Fruit fly (Drosophila melanogaster) whole organism, prepupa: ENCODE data around the gene stg.

ENCODE experiments used
- CG11762 ChIP-seq: fragments of 200-800 bp; sonication (Bioruptor generic); optimal IDR thresholded peaks from 3 replicates; lab custom pipeline; 2016; ENCODE audit warnings: missing biosample characterization, missing genetic modification characterization; ENCODE audit not compliant: insufficient read depth
- CG11902 ChIP-seq: fragments of 200-800 bp; sonication (Bioruptor generic); optimal IDR thresholded peaks from 3 replicates; lab custom pipeline; 2016; ENCODE audit warnings: missing biosample characterization, missing genetic modification characterization
- CG15336 ChIP-seq: fragments of 200-800 bp; sonication (Bioruptor generic); IDR thresholded peaks from 2 replicates; pipeline ENCODE4 v1.3.6; 2022; ENCODE audit warnings: missing biosample characterization, missing genetic modification characterization
- CG3032 ChIP-seq: fragments of 200-800 bp; optimal IDR thresholded peaks from 2 replicates; lab custom pipeline; 2019; ENCODE audit warnings: missing biosample characterization, mild to moderate bottlenecking, missing genetic modification characterization, moderate library complexity
- CG32006 ChIP-seq: fragments of 200-800 bp; sonication (Bioruptor generic); optimal IDR thresholded peaks from 3 replicates; lab custom pipeline; 2017; ENCODE audit warnings: missing biosample characterization, mild to moderate bottlenecking, missing genetic modification characterization
- CG4318 ChIP-seq: fragments of 200-800 bp; sonication (Bioruptor generic); optimal IDR thresholded peaks from 3 replicates; lab custom pipeline; 2017; ENCODE audit warnings: missing biosample characterization, mild to moderate bottlenecking, missing genetic modification characterization
- CG6163 ChIP-seq: fragments of 200-800 bp; sonication (Bioruptor generic); IDR thresholded peaks from 3 replicates; pipeline ENCODE4 v1.3.6; 2022; ENCODE audit warnings: missing biosample characterization, missing genetic modification characterization
- CG6808 ChIP-seq: fragments of 200-800 bp; sonication (Bioruptor generic); optimal IDR thresholded peaks from 3 replicates; lab custom pipeline; 2017; ENCODE audit warnings: missing biosample characterization, missing genetic modification characterization, mild to moderate bottlenecking, moderate library complexity, missing genetic modification reagents
- CG8119 ChIP-seq: fragments of 200-800 bp; sonication (Bioruptor generic); IDR thresholded peaks from 3 replicates; pipeline ENCODE4 v1.3.6; 2022; ENCODE audit warnings: missing biosample characterization, missing genetic modification characterization
- CG8319 ChIP-seq: fragments of 200-800 bp; sonication (Bioruptor generic); optimal IDR thresholded peaks from 3 replicates; lab custom pipeline; 2016; ENCODE audit warnings: missing biosample characterization, missing genetic modification characterization
- CG8632 ChIP-seq: fragments of 200-800 bp; sonication (Bioruptor generic); optimal IDR thresholded peaks from 3 replicates; lab custom pipeline; 2016; ENCODE audit warnings: missing biosample characterization, missing genetic modification characterization
- CG9139 ChIP-seq: fragments of 200-800 bp; sonication (Bioruptor generic); optimal IDR thresholded peaks from 3 replicates; lab custom pipeline; 2017; ENCODE audit warnings: missing biosample characterization, mild to moderate bottlenecking, missing genetic modification characterization
- Eip75B ChIP-seq: fragments of 200-800 bp; sonication (Bioruptor generic); optimal IDR thresholded peaks from 3 replicates; lab custom pipeline; 2016; ENCODE audit warnings: missing biosample characterization, missing genetic modification characterization
- Eip78C ChIP-seq: fragments of 200-800 bp; sonication (Bioruptor generic); peaks from one replicate; lab custom pipeline; 2016; ENCODE audit warnings: missing biosample characterization, missing genetic modification characterization
- Eip93F ChIP-seq: fragments of 200-800 bp; sonication (Bioruptor generic); optimal IDR thresholded peaks from 2 replicates; lab custom pipeline; 2016; ENCODE audit warnings: missing biosample characterization, mild to moderate bottlenecking, missing genetic modification characterization
- Ets21C ChIP-seq: fragments of 200-800 bp; sonication (Bioruptor generic); optimal IDR thresholded peaks from 3 replicates; lab custom pipeline; 2016; ENCODE audit warnings: missing biosample characterization, missing genetic modification characterization
- Ets96B ChIP-seq: fragments of 200-800 bp; optimal IDR thresholded peaks from 2 replicates; lab custom pipeline; 2019; ENCODE audit warnings: missing biosample characterization, mild to moderate bottlenecking, missing genetic modification characterization, moderate library complexity
- Hr4 ChIP-seq: fragments of 200-800 bp; sonication (Bioruptor generic); optimal IDR thresholded peaks from 3 replicates; lab custom pipeline; 2016; ENCODE audit warnings: missing biosample characterization, missing genetic modification characterization
- Lpt ChIP-seq: fragments of 200-800 bp; sonication (Bioruptor generic); optimal IDR thresholded peaks from 3 replicates; lab custom pipeline; 2016; ENCODE audit warnings: missing biosample characterization, missing genetic modification characterization
- Met ChIP-seq: fragments of 200-800 bp; sonication (Bioruptor generic); optimal IDR thresholded peaks from 3 replicates; lab custom pipeline; 2016; ENCODE audit warnings: missing biosample characterization, missing genetic modification characterization
- OdsH ChIP-seq: fragments of 200-800 bp; sonication (Bioruptor generic); optimal IDR thresholded peaks from 3 replicates; lab custom pipeline; 2016; ENCODE audit warnings: missing biosample characterization, missing genetic modification characterization
- Smox ChIP-seq: fragments of 200-800 bp; sonication (Bioruptor generic); optimal IDR thresholded peaks from 3 replicates; lab custom pipeline; 2016; ENCODE audit warnings: missing biosample characterization, missing genetic modification characterization
- Sox14 ChIP-seq: fragments of 200-800 bp; sonication (Bioruptor generic); optimal IDR thresholded peaks from 3 replicates; lab custom pipeline; 2016; ENCODE audit warnings: missing biosample characterization, missing genetic modification characterization
- Sox15 ChIP-seq: fragments of 200-800 bp; sonication (Bioruptor generic); optimal IDR thresholded peaks from 3 replicates; lab custom pipeline; 2016; ENCODE audit warnings: missing biosample characterization, missing genetic modification characterization
- achi ChIP-seq: fragments of 200-800 bp; sonication (Bioruptor generic); optimal IDR thresholded peaks from 3 replicates; lab custom pipeline; 2016; ENCODE audit warnings: missing biosample characterization, missing genetic modification characterization
- dac ChIP-seq: fragments of 200-800 bp; sonication (Bioruptor generic); optimal IDR thresholded peaks from 2 replicates; lab custom pipeline; 2017; ENCODE audit warnings: missing biosample characterization, mild to moderate bottlenecking, missing genetic modification characterization
- esn ChIP-seq: fragments of 200-800 bp; sonication (Bioruptor generic); optimal IDR thresholded peaks from 2 replicates; lab custom pipeline; 2016; ENCODE audit warnings: missing biosample characterization, mild to moderate bottlenecking, missing genetic modification characterization, moderate library complexity
- fd59A ChIP-seq: fragments of 200-800 bp; sonication (Bioruptor generic); optimal IDR thresholded peaks from 2 replicates; lab custom pipeline; 2017; ENCODE audit warnings: missing biosample characterization, mild to moderate bottlenecking, missing genetic modification characterization, missing genetic modification reagents
- fkh ChIP-seq: fragments of 200-800 bp; sonication (Bioruptor generic); optimal IDR thresholded peaks from 3 replicates; lab custom pipeline; 2017; ENCODE audit warnings: missing biosample characterization, mild to moderate bottlenecking, missing genetic modification characterization, moderate library complexity
- lz ChIP-seq: fragments of 200-800 bp; sonication (Bioruptor generic); optimal IDR thresholded peaks from 3 replicates; lab custom pipeline; 2016; ENCODE audit warnings: missing biosample characterization, missing genetic modification characterization
- net ChIP-seq: fragments of 200-800 bp; sonication (Bioruptor generic); optimal IDR thresholded peaks from 3 replicates; lab custom pipeline; 2016; ENCODE audit warnings: missing biosample characterization, missing genetic modification characterization
- pdm3 ChIP-seq: fragments of 200-800 bp; sonication (Bioruptor generic); optimal IDR thresholded peaks from 3 replicates; lab custom pipeline; 2016; ENCODE audit warnings: missing biosample characterization, missing genetic modification characterization
- spab ChIP-seq: fragments of 200-800 bp; sonication (Bioruptor generic); optimal IDR thresholded peaks from 2 replicates; lab custom pipeline; 2017; ENCODE audit warnings: missing biosample characterization, mild to moderate bottlenecking, missing genetic modification characterization, missing genetic modification reagents
- ss ChIP-seq, 2 experiments: fragments of 200-800 bp; sonication (Bioruptor generic); optimal IDR thresholded peaks; 2 replicates in 1 of 2; 3 replicates in 1 of 2; lab custom pipeline; 2017 to 2018; ENCODE audit warnings: mild to moderate bottlenecking in 2 of 2, missing biosample characterization in 2 of 2, missing genetic modification characterization in 2 of 2, moderate library complexity in 1 of 2
- svp ChIP-seq: fragments of 200-800 bp; sonication (Bioruptor generic); peaks from one replicate; lab custom pipeline; 2016; ENCODE audit warnings: missing biosample characterization, missing genetic modification characterization
- vri ChIP-seq: fragments of 200-800 bp; sonication (Bioruptor generic); optimal IDR thresholded peaks from 3 replicates; lab custom pipeline; 2016; ENCODE audit warnings: missing biosample characterization, mild to moderate bottlenecking, missing genetic modification characterization

Gene stg

dm6 chr3R:29219948-29220347 lies 35.7 kb downstream of the stg start, which contains the start of gene eEF1gamma (continued):
- TF ChIP-seq net (GFP tag; lab: Kevin White, UChicago) (peak; percentile 94), vri (GFP tag; lab: Kevin White, UChicago) (peak; percentile 91), CG11762 (GFP tag; lab: Kevin White, UChicago) (peak; percentile 88), Eip93F (GFP tag; lab: Kevin White, UChicago) (no peak), CG8632 (GFP tag; lab: Kevin White, UChicago) (peak; percentile 88), Sox14 (GFP tag; lab: Kevin White, UChicago) (peak; percentile 86), Sox15 (GFP tag; lab: Kevin White, UChicago) (peak; percentile 66), Met (peak; percentile 93), svp (no peak), CG4318 (GFP tag; lab: Kevin White, UChicago) (no peak), CG11902 (GFP tag; lab: Kevin White, UChicago) (peak; percentile 64), fkh (GFP tag; lab: Kevin White, UChicago) (peak; percentile 94), CG8119 (GFP tag; lab: Robert Waterston, UW) (peak; percentile 49; the same call in 2 of the 3 replicates), Ets21C (peak; percentile 76)

dm6 chr3R:29218001-29218400 lies 37.6 kb downstream of the stg start:
- TF ChIP-seq CG32006 (GFP tag; lab: Kevin White, UChicago), result peak; percentile 28
- no peak for TF ChIP-seq CG4318 (GFP tag; lab: Kevin White, UChicago)
- peak; percentile 15 for TF ChIP-seq OdsH (GFP tag; lab: Kevin White, UChicago)
- TF ChIP-seq Hr4 (GFP tag; lab: Kevin White, UChicago), result peak; percentile 24
- peak; percentile 11 for TF ChIP-seq Met
- TF ChIP-seq Ets21C, result no peak
- no peak for TF ChIP-seq Ets96B (tag; lab: Kevin White, UChicago)
- no peak for TF ChIP-seq CG6163 (GFP tag; lab: Robert Waterston, UW)
- no peak for TF ChIP-seq fd59A (GFP tag; lab: Kevin White, UChicago)
- peak; percentile 1 for TF ChIP-seq esn (GFP tag; lab: Kevin White, UChicago)
- TF ChIP-seq CG8319 (GFP tag; lab: Kevin White, UChicago), result no peak
- peak; percentile 76 for TF ChIP-seq Eip78C (GFP tag; lab: Kevin White, UChicago)

dm6 chr3R:29217309-29217708 lies 38.3 kb downstream of the stg start:
- TF ChIP-seq CG8632 (GFP tag; lab: Kevin White, UChicago) (no peak), ss (GFP tag; optimal IDR thresholded peaks at IDR 0.05; lab: Kevin White, UChicago) (peak in 1 of 2 experiments; percentile 16), CG15336 (GFP tag; lab: Robert Waterston, UW) (no peak)
- TF ChIP-seq, all 60 proteins: peak for 1

- no peak for TF ChIP-seq CG6163 (GFP tag; lab: Robert Waterston, UW)
- TF ChIP-seq CG9139 (GFP tag; lab: Kevin White, UChicago), result no peak
- no peak for TF ChIP-seq Eip78C (GFP tag; lab: Kevin White, UChicago)
- TF ChIP-seq Sox14 (GFP tag; lab: Kevin White, UChicago), result no peak
- TF ChIP-seq Eip75B (GFP tag; lab: Kevin White, UChicago), result no peak
- no peak for TF ChIP-seq achi (GFP tag; lab: Kevin White, UChicago)
- TF ChIP-seq CG15336 (GFP tag; lab: Robert Waterston, UW), result no peak
- TF ChIP-seq pdm3 (GFP tag; lab: Kevin White, UChicago), result no peak
- no peak for TF ChIP-seq CG3032 (tag; lab: Kevin White, UChicago)
- no peak for TF ChIP-seq CG8319 (GFP tag; lab: Kevin White, UChicago)
- TF ChIP-seq lz, result no peak
- TF ChIP-seq Lpt (GFP tag; lab: Kevin White, UChicago), result no peak
- TF ChIP-seq CG6808 (GFP tag; lab: Kevin White, UChicago), result no peak
- TF ChIP-seq spab (GFP tag; lab: Kevin White, UChicago), result no peak
- TF ChIP-seq dac, result no peak
- TF ChIP-seq ss (GFP tag; optimal IDR thresholded peaks at IDR 0.05; lab: Kevin White, UChicago), result no peak
- no peak for TF ChIP-seq Smox (GFP tag; lab: Kevin White, UChicago)
Measured at dm6 chr3R:29216484-29216863, 39.1 kb downstream of the stg start.
